Fruit fly (Drosophila melanogaster) whole organism, embryonic: ENCODE data around the gene c12.2.

Experiments used
- CG31388 ChIP-seq: fragments of 200-800 bp; sonication (Bioruptor generic); optimal IDR thresholded peaks from 2 replicates; lab custom pipeline; 2016; ENCODE audit warnings: missing biosample characterization, missing genetic modification characterization
- CG4820 ChIP-seq: fragments of 200-800 bp; sonication (Bioruptor generic); optimal IDR thresholded peaks from 3 replicates; lab custom pipeline; 2016; ENCODE audit warnings: missing biosample characterization, missing genetic modification characterization
- Dfd ChIP-seq, 2 experiments: fragments of >200 bp; optimal IDR thresholded peaks; 2 replicates each; lab custom pipeline; 2017; ENCODE audit warnings: missing biosample characterization in 2 of 2, missing genetic modification characterization in 2 of 2
- Lhr ChIP-seq: fragments of 200-800 bp; sonication (Bioruptor generic); optimal IDR thresholded peaks from 3 replicates; lab custom pipeline; 2017; ENCODE audit warnings: mild to moderate bottlenecking, missing biosample characterization, missing genetic modification reagents, missing genetic modification characterization
- Meics ChIP-seq: fragments of 200-800 bp; sonication (Bioruptor generic); optimal IDR thresholded peaks from 2 replicates; lab custom pipeline; 2017; ENCODE audit warnings: missing biosample characterization, mild to moderate bottlenecking, missing genetic modification characterization
- lbe ChIP-seq: fragments of 200-800 bp; sonication (Bioruptor generic); optimal IDR thresholded peaks from 2 replicates; lab custom pipeline; 2016; ENCODE audit warnings: missing biosample characterization, mild to moderate bottlenecking, missing genetic modification characterization
- psq ChIP-seq: fragments of 200-800 bp; sonication (Bioruptor generic); optimal IDR thresholded peaks from 2 replicates; lab custom pipeline; 2017; ENCODE audit warnings: missing biosample characterization, missing genetic modification characterization
- sima ChIP-seq: fragments of 200-800 bp; sonication (Bioruptor generic); optimal IDR thresholded peaks from 2 replicates; lab custom pipeline; 2016; ENCODE audit warnings: missing biosample characterization, missing genetic modification characterization

DNA sequence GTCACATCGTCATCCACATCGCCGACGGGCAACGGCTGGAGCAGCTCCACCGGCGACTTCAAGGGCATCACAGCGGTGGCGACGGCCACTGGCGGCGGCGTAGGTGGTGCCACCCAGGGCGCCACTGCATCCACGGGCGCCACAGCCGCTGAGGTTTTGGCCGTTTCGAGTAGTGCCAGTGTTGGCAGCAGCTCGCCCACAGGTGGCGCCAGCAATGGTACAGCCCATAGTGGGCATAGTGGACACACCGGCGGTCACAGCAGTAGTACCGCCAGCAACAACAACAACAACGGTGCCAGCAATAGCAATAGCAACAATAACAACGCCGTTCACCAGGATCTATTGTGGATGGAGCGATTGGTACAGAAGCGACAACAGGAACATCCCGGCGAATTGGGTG lies 32.8 kb upstream of the c12.2 start:
- TF ChIP-seq psq (GFP tag; lab: Kevin White, UChicago): no peak
- no peak for TF ChIP-seq CG4820
- TF ChIP-seq Meics: no peak
- no peak for TF ChIP-seq CG31388
- TF ChIP-seq Dfd (GFP tag; optimal IDR thresholded peaks at IDR 0.05; lab: Kevin White, UChicago): no peak
- no peak for TF ChIP-seq Lhr (GFP tag; lab: Kevin White, UChicago)
- TF ChIP-seq lbe (GFP tag; lab: Kevin White, UChicago): no peak
- TF ChIP-seq sima (GFP tag; lab: Kevin White, UChicago): no peak
